Fruit fly (Drosophila melanogaster) whole organism, prepupa: ENCODE measurements around the gene TBC1D23.

Source experiments
- Blimp-1 ChIP-seq: fragments of 200-800 bp; sonication (Bioruptor generic); optimal IDR thresholded peaks from 3 replicates; lab custom pipeline; 2017; ENCODE audit warnings: missing biosample characterization, missing genetic modification characterization, mild to moderate bottlenecking, moderate library complexity, missing genetic modification reagents
- CG10669 ChIP-seq: fragments of 200-800 bp; sonication (Bioruptor generic); optimal IDR thresholded peaks from 3 replicates; lab custom pipeline; 2018; ENCODE audit warnings: missing biosample characterization, mild to moderate bottlenecking, missing genetic modification characterization, moderate library complexity
- CG11294 ChIP-seq: fragments of 200-800 bp; sonication (Bioruptor generic); IDR thresholded peaks from 2 replicates; pipeline ENCODE4 v1.3.6; 2022; ENCODE audit warnings: missing biosample characterization, missing genetic modification characterization
- CG11762 ChIP-seq: fragments of 200-800 bp; sonication (Bioruptor generic); optimal IDR thresholded peaks from 3 replicates; lab custom pipeline; 2016; ENCODE audit warnings: missing biosample characterization, missing genetic modification characterization; ENCODE audit not compliant: insufficient read depth
- CG11902 ChIP-seq: fragments of 200-800 bp; sonication (Bioruptor generic); optimal IDR thresholded peaks from 3 replicates; lab custom pipeline; 2016; ENCODE audit warnings: missing biosample characterization, missing genetic modification characterization
- CG15336 ChIP-seq: fragments of 200-800 bp; sonication (Bioruptor generic); IDR thresholded peaks from 2 replicates; pipeline ENCODE4 v1.3.6; 2022; ENCODE audit warnings: missing biosample characterization, missing genetic modification characterization
- CG1621 ChIP-seq: fragments of 200-800 bp; sonication (Bioruptor generic); optimal IDR thresholded peaks from 3 replicates; lab custom pipeline; 2018; ENCODE audit warnings: missing biosample characterization, mild to moderate bottlenecking, missing genetic modification characterization
- CG16779 ChIP-seq: fragments of 200-800 bp; sonication (Bioruptor generic); optimal IDR thresholded peaks from 3 replicates; lab custom pipeline; 2017; ENCODE audit warnings: missing biosample characterization, mild to moderate bottlenecking, missing genetic modification characterization
- CG3032 ChIP-seq: fragments of 200-800 bp; optimal IDR thresholded peaks from 2 replicates; lab custom pipeline; 2019; ENCODE audit warnings: missing biosample characterization, mild to moderate bottlenecking, missing genetic modification characterization, moderate library complexity
- CG31627 ChIP-seq: fragments of 200-800 bp; sonication (Bioruptor generic); optimal IDR thresholded peaks from 3 replicates; lab custom pipeline; 2016; ENCODE audit warnings: missing biosample characterization, missing genetic modification characterization
- CG34406 ChIP-seq: fragments of 200-800 bp; sonication (Bioruptor generic); optimal IDR thresholded peaks from 3 replicates; lab custom pipeline; 2016; ENCODE audit warnings: missing biosample characterization, missing genetic modification characterization
- CG6163 ChIP-seq: fragments of 200-800 bp; sonication (Bioruptor generic); IDR thresholded peaks from 3 replicates; pipeline ENCODE4 v1.3.6; 2022; ENCODE audit warnings: missing biosample characterization, missing genetic modification characterization
- CG6792 ChIP-seq: fragments of 200-800 bp; sonication (Bioruptor generic); optimal IDR thresholded peaks from 3 replicates; lab custom pipeline; 2016; ENCODE audit warnings: missing biosample characterization, missing genetic modification characterization
- CG6854 ChIP-seq: fragments of 200-800 bp; sonication (Bioruptor generic); optimal IDR thresholded peaks from 2 replicates; lab custom pipeline; 2017; ENCODE audit warnings: missing biosample characterization, mild to moderate bottlenecking, missing genetic modification characterization
- CG7368 ChIP-seq: fragments of 200-800 bp; sonication (Bioruptor generic); optimal IDR thresholded peaks from 3 replicates; lab custom pipeline; 2016; ENCODE audit warnings: missing biosample characterization, missing genetic modification characterization
- CG8119 ChIP-seq: fragments of 200-800 bp; sonication (Bioruptor generic); IDR thresholded peaks from 3 replicates; pipeline ENCODE4 v1.3.6; 2022; ENCODE audit warnings: missing biosample characterization, missing genetic modification characterization
- CG8319 ChIP-seq: fragments of 200-800 bp; sonication (Bioruptor generic); optimal IDR thresholded peaks from 3 replicates; lab custom pipeline; 2016; ENCODE audit warnings: missing biosample characterization, missing genetic modification characterization
- CG8632 ChIP-seq: fragments of 200-800 bp; sonication (Bioruptor generic); optimal IDR thresholded peaks from 3 replicates; lab custom pipeline; 2016; ENCODE audit warnings: missing biosample characterization, missing genetic modification characterization
- CG9139 ChIP-seq: fragments of 200-800 bp; sonication (Bioruptor generic); optimal IDR thresholded peaks from 3 replicates; lab custom pipeline; 2017; ENCODE audit warnings: missing biosample characterization, mild to moderate bottlenecking, missing genetic modification characterization
- Eip75B ChIP-seq: fragments of 200-800 bp; sonication (Bioruptor generic); optimal IDR thresholded peaks from 3 replicates; lab custom pipeline; 2016; ENCODE audit warnings: missing biosample characterization, missing genetic modification characterization
- Eip78C ChIP-seq: fragments of 200-800 bp; sonication (Bioruptor generic); peaks from one replicate; lab custom pipeline; 2016; ENCODE audit warnings: missing biosample characterization, missing genetic modification characterization
- Eip93F ChIP-seq: fragments of 200-800 bp; sonication (Bioruptor generic); optimal IDR thresholded peaks from 2 replicates; lab custom pipeline; 2016; ENCODE audit warnings: missing biosample characterization, mild to moderate bottlenecking, missing genetic modification characterization
- Ets21C ChIP-seq: fragments of 200-800 bp; sonication (Bioruptor generic); optimal IDR thresholded peaks from 3 replicates; lab custom pipeline; 2016; ENCODE audit warnings: missing biosample characterization, missing genetic modification characterization
- Ets96B ChIP-seq: fragments of 200-800 bp; optimal IDR thresholded peaks from 2 replicates; lab custom pipeline; 2019; ENCODE audit warnings: missing biosample characterization, mild to moderate bottlenecking, missing genetic modification characterization, moderate library complexity
- Gug ChIP-seq: fragments of 200-800 bp; sonication (Bioruptor generic); IDR thresholded peaks from 2 replicates; pipeline ENCODE4 v1.3.6; 2022; ENCODE audit warnings: missing biosample characterization, missing genetic modification characterization
- Hr38 ChIP-seq: sonication (Bioruptor generic); optimal IDR thresholded peaks from 2 replicates; lab custom pipeline; 2016; ENCODE audit warnings: missing biosample characterization, missing genetic modification characterization
- Hr39 ChIP-seq: fragments of 200-800 bp; sonication (Bioruptor generic); optimal IDR thresholded peaks from 2 replicates; lab custom pipeline; 2016; ENCODE audit warnings: missing biosample characterization, missing genetic modification characterization
- Lpt ChIP-seq: fragments of 200-800 bp; sonication (Bioruptor generic); optimal IDR thresholded peaks from 3 replicates; lab custom pipeline; 2016; ENCODE audit warnings: missing biosample characterization, missing genetic modification characterization
- OdsH ChIP-seq: fragments of 200-800 bp; sonication (Bioruptor generic); optimal IDR thresholded peaks from 3 replicates; lab custom pipeline; 2016; ENCODE audit warnings: missing biosample characterization, missing genetic modification characterization
- Sox14 ChIP-seq: fragments of 200-800 bp; sonication (Bioruptor generic); optimal IDR thresholded peaks from 3 replicates; lab custom pipeline; 2016; ENCODE audit warnings: missing biosample characterization, missing genetic modification characterization
- Sox15 ChIP-seq: fragments of 200-800 bp; sonication (Bioruptor generic); optimal IDR thresholded peaks from 3 replicates; lab custom pipeline; 2016; ENCODE audit warnings: missing biosample characterization, missing genetic modification characterization
- achi ChIP-seq: fragments of 200-800 bp; sonication (Bioruptor generic); optimal IDR thresholded peaks from 3 replicates; lab custom pipeline; 2016; ENCODE audit warnings: missing biosample characterization, missing genetic modification characterization
- acj6 ChIP-seq: fragments of 200-800 bp; sonication (Bioruptor generic); optimal IDR thresholded peaks from 3 replicates; lab custom pipeline; 2016; ENCODE audit warnings: missing biosample characterization, missing genetic modification characterization
- cyc ChIP-seq: fragments of 200-800 bp; sonication (Bioruptor generic); optimal IDR thresholded peaks from 3 replicates; lab custom pipeline; 2016; ENCODE audit warnings: missing biosample characterization, missing genetic modification characterization
- dac ChIP-seq: fragments of 200-800 bp; sonication (Bioruptor generic); optimal IDR thresholded peaks from 2 replicates; lab custom pipeline; 2017; ENCODE audit warnings: missing biosample characterization, mild to moderate bottlenecking, missing genetic modification characterization
- eg ChIP-seq: fragments of 200-800 bp; sonication (Bioruptor generic); IDR thresholded peaks from 3 replicates; pipeline ENCODE4 v1.3.6; 2022; ENCODE audit warnings: missing biosample characterization, missing genetic modification characterization
- esn ChIP-seq: fragments of 200-800 bp; sonication (Bioruptor generic); optimal IDR thresholded peaks from 2 replicates; lab custom pipeline; 2016; ENCODE audit warnings: missing biosample characterization, mild to moderate bottlenecking, missing genetic modification characterization, moderate library complexity
- fd59A ChIP-seq: fragments of 200-800 bp; sonication (Bioruptor generic); optimal IDR thresholded peaks from 2 replicates; lab custom pipeline; 2017; ENCODE audit warnings: missing biosample characterization, mild to moderate bottlenecking, missing genetic modification characterization, missing genetic modification reagents
- fkh ChIP-seq: fragments of 200-800 bp; sonication (Bioruptor generic); optimal IDR thresholded peaks from 3 replicates; lab custom pipeline; 2017; ENCODE audit warnings: missing biosample characterization, mild to moderate bottlenecking, missing genetic modification characterization, moderate library complexity
- lz ChIP-seq: fragments of 200-800 bp; sonication (Bioruptor generic); optimal IDR thresholded peaks from 3 replicates; lab custom pipeline; 2016; ENCODE audit warnings: missing biosample characterization, missing genetic modification characterization
- net ChIP-seq: fragments of 200-800 bp; sonication (Bioruptor generic); optimal IDR thresholded peaks from 3 replicates; lab custom pipeline; 2016; ENCODE audit warnings: missing biosample characterization, missing genetic modification characterization
- spab ChIP-seq: fragments of 200-800 bp; sonication (Bioruptor generic); optimal IDR thresholded peaks from 2 replicates; lab custom pipeline; 2017; ENCODE audit warnings: missing biosample characterization, mild to moderate bottlenecking, missing genetic modification characterization, missing genetic modification reagents
- ss ChIP-seq, 2 experiments: fragments of 200-800 bp; sonication (Bioruptor generic); optimal IDR thresholded peaks; 2 replicates in 1 of 2; 3 replicates in 1 of 2; lab custom pipeline; 2017 to 2018; ENCODE audit warnings: mild to moderate bottlenecking in 2 of 2, missing biosample characterization in 2 of 2, missing genetic modification characterization in 2 of 2, moderate library complexity in 1 of 2
- svp ChIP-seq: fragments of 200-800 bp; sonication (Bioruptor generic); peaks from one replicate; lab custom pipeline; 2016; ENCODE audit warnings: missing biosample characterization, missing genetic modification characterization
- topi ChIP-seq: fragments of 200-800 bp; sonication (Bioruptor generic); optimal IDR thresholded peaks from 3 replicates; lab custom pipeline; 2016; ENCODE audit warnings: missing biosample characterization, missing genetic modification characterization
- vri ChIP-seq: fragments of 200-800 bp; sonication (Bioruptor generic); optimal IDR thresholded peaks from 3 replicates; lab custom pipeline; 2016; ENCODE audit warnings: missing biosample characterization, mild to moderate bottlenecking, missing genetic modification characterization

The TBC1D23 gene

DNA sequence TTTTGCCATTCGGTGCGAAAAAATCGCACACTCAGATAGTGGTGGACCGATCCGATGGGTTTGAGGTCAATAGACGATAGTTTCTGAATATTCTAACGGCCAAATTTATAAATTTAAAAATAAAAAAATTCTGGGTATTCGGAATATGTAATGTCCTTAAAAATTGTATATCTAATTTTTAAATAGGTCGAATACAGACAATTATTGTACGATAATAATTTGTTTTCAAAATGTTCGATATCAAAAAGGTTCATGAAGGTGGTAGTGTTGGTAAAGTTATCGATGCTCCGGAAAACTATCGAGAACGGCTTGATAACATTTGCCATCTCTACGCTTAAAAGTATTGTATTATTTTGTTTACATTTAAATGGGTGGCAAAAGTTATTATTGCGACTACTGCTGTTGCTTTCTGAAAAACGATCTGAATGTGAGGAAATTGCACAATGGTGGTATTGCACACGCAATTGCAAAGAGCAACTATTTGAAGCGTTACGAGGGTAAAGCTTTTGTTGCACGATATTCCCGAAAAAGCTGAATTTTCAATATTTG lies 40.8 kb downstream of the TBC1D23 start, which contains the start of the genes CG31922 and Plap (continued):
- TF ChIP-seq CG11762: no peak
- peak; percentile 67 for TF ChIP-seq CG3032 (tag; lab: Kevin White, UChicago)
- TF ChIP-seq Ets21C: no peak
- no peak for TF ChIP-seq fkh
- TF ChIP-seq Eip93F (GFP tag; lab: Kevin White, UChicago): no peak
- no peak for TF ChIP-seq CG6854
- TF ChIP-seq ss (GFP tag; optimal IDR thresholded peaks at IDR 0.05; lab: Kevin White, UChicago): no peak
- peak; percentile 58 for TF ChIP-seq Ets96B (tag; lab: Kevin White, UChicago)
- no peak for TF ChIP-seq CG10669 (GFP tag; lab: Kevin White, UChicago)
- TF ChIP-seq Sox14 (GFP tag; lab: Kevin White, UChicago): peak; percentile 89
- TF ChIP-seq Eip75B (GFP tag; lab: Kevin White, UChicago): no peak
- no peak for TF ChIP-seq CG16779 (tag; lab: Kevin White, UChicago)
- no peak for TF ChIP-seq CG7368 (GFP tag; lab: Kevin White, UChicago)
- TF ChIP-seq CG8632 (GFP tag; lab: Kevin White, UChicago): peak; percentile 17
- TF ChIP-seq achi (GFP tag; lab: Kevin White, UChicago): no peak
- TF ChIP-seq CG15336: no peak
- TF ChIP-seq acj6 (GFP tag; lab: Kevin White, UChicago): no peak
- TF ChIP-seq fd59A (GFP tag; lab: Kevin White, UChicago): peak; percentile 1
- no peak for TF ChIP-seq CG1621 (tag; lab: Kevin White, UChicago)
- TF ChIP-seq Blimp-1 (GFP tag; lab: Kevin White, UChicago): no peak
- no peak for TF ChIP-seq vri
- no peak for TF ChIP-seq spab (GFP tag; lab: Kevin White, UChicago)
- peak; percentile 74 for TF ChIP-seq CG31627
- TF ChIP-seq net (GFP tag; lab: Kevin White, UChicago): peak; percentile 18
- TF ChIP-seq CG6163 (GFP tag; lab: Robert Waterston, UW): no peak; the same call in 2 of the 3 replicates
- peak; percentile 45 for TF ChIP-seq Sox15 (GFP tag; lab: Kevin White, UChicago)
- peak; percentile 66 for TF ChIP-seq cyc (GFP tag; lab: Kevin White, UChicago)
- TF ChIP-seq svp (GFP tag; lab: Kevin White, UChicago): peak; percentile 97
- TF ChIP-seq dac (GFP tag; lab: Kevin White, UChicago): no peak
- TF ChIP-seq CG11294: no peak
- TF ChIP-seq CG34406 (GFP tag; lab: Kevin White, UChicago): peak; percentile 60
- peak; percentile 78 for TF ChIP-seq lz (GFP tag; lab: Kevin White, UChicago)
- TF ChIP-seq, all 60 proteins: peak for 21

- TF ChIP-seq OdsH (GFP tag; lab: Kevin White, UChicago): no peak
- TF ChIP-seq Sox15 (GFP tag; lab: Kevin White, UChicago): peak; percentile 77
- peak; percentile 90 for TF ChIP-seq esn (GFP tag; lab: Kevin White, UChicago)
- no peak for TF ChIP-seq acj6 (GFP tag; lab: Kevin White, UChicago)
- peak; percentile 75 for TF ChIP-seq CG11902 (GFP tag; lab: Kevin White, UChicago)
- TF ChIP-seq topi: peak; percentile 83
- peak; percentile 50; the same call in 2 of the 3 replicates for TF ChIP-seq CG6163 (GFP tag; lab: Robert Waterston, UW)
- peak; percentile 78 for TF ChIP-seq CG3032 (tag; lab: Kevin White, UChicago)
- peak; percentile 31 for TF ChIP-seq CG6854
- peak; percentile 64 for TF ChIP-seq CG8319 (GFP tag; lab: Kevin White, UChicago)
- TF ChIP-seq lz (GFP tag; lab: Kevin White, UChicago): peak; percentile 87
- peak; percentile 74 for TF ChIP-seq CG6792
- TF ChIP-seq achi (GFP tag; lab: Kevin White, UChicago): peak; percentile 81
- TF ChIP-seq CG31627: peak; percentile 92
- TF ChIP-seq CG10669 (GFP tag; lab: Kevin White, UChicago): no peak
- TF ChIP-seq Hr38: peak; percentile 25
- peak; percentile 48 for TF ChIP-seq CG1621 (tag; lab: Kevin White, UChicago)
- peak; percentile 66; the same call in 1 of the 2 replicates for TF ChIP-seq CG11294
- TF ChIP-seq Hr39 (GFP tag; lab: Kevin White, UChicago): peak; percentile 89
- TF ChIP-seq CG8119 (GFP tag; lab: Robert Waterston, UW): peak; percentile 37; the same call in 2 of the 3 replicates
- no peak for TF ChIP-seq fkh
- TF ChIP-seq CG15336: peak; percentile 41; the same call in 1 of the 2 replicates
- TF ChIP-seq net (GFP tag; lab: Kevin White, UChicago): no peak
- peak; percentile 35 for TF ChIP-seq Lpt (GFP tag; lab: Kevin White, UChicago)
- no peak for TF ChIP-seq Blimp-1 (GFP tag; lab: Kevin White, UChicago)
- TF ChIP-seq dac (GFP tag; lab: Kevin White, UChicago): peak; percentile 46
- no peak for TF ChIP-seq Ets21C
- TF ChIP-seq Eip78C: no peak
- TF ChIP-seq Ets96B (tag; lab: Kevin White, UChicago): peak; percentile 58
- peak; percentile 87 for TF ChIP-seq cyc (GFP tag; lab: Kevin White, UChicago)
- TF ChIP-seq eg: peak; percentile 64; the same call in 2 of the 3 replicates
- TF ChIP-seq Gug (GFP tag; lab: Robert Waterston, UW): peak; percentile 76
- TF ChIP-seq fd59A (GFP tag; lab: Kevin White, UChicago): peak; percentile 32
- peak; percentile 50 for TF ChIP-seq CG11762
- TF ChIP-seq CG9139 (GFP tag; lab: Kevin White, UChicago): no peak
- TF ChIP-seq svp (GFP tag; lab: Kevin White, UChicago): no peak
Measured at dm6 chr2L:1172704-1173107, 43.6 kb downstream of the TBC1D23 start, which contains the start of the genes Charon and CG4887. Charon (minus strand) TSS chr2L:1172805. CG4887 (plus strand) TSS chr2L:1173009.
